Fruit fly (Drosophila melanogaster): Measurements from ENCODE around the gene Sfp24Bd.
A peak's percentile ranks its signal among the peaks of the same experiment; 100 is the strongest.

The Sfp24Bd gene

DNA sequence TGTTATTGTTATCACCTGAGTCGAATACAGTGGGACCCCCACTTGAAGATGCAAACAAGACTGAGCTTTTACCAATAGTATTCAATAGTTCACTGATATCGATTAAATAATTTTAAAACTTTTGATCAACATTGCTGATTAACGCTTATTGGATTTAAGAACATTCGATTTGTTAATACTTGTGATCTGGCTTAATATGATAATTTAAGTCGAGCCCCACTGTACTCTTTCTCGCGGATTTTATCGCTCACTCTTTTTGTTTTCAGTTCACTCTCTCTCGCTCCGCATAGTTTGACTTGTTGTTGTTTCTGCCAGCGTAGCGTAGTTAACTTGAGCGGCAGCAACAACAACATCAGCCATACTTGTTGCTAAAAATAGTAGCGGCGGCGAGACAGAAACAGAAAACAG lies 13.2 kb downstream of the Sfp24Bd start (continued):
- peak; percentile 96 for TF ChIP-seq luna (GFP tag; optimal IDR thresholded peaks at IDR 0.05)
- TF ChIP-seq Nf-YC (tag; optimal IDR thresholded peaks at IDR 0.05): peak; percentile 92
- peak; percentile 94 for TF ChIP-seq CG15514 (GFP tag; optimal IDR thresholded peaks at IDR 0.05)
- peak; percentile 96 for TF ChIP-seq Nf-YA (GFP tag; IDR thresholded peaks at IDR 0.05)
- peak; percentile 95 for TF ChIP-seq CG8359 (GFP tag; optimal IDR thresholded peaks at IDR 0.05; ENCODE audit: borderline replicate concordance)
- peak; percentile 97 for TF ChIP-seq Optix (GFP tag; IDR thresholded peaks at IDR 0.05)
- TF ChIP-seq CG7839 (tag; optimal IDR thresholded peaks at IDR 0.05): peak; percentile 99
- TF ChIP-seq CG9932 (GFP tag; IDR thresholded peaks at IDR 0.05): peak; percentile 99
- TF ChIP-seq CG10431 (GFP tag; optimal IDR thresholded peaks at IDR 0.05): peak; percentile 96
- TF ChIP-seq bigmax (GFP tag; optimal IDR thresholded peaks at IDR 0.05): peak; percentile 77
- TF ChIP-seq cwo (GFP tag; optimal IDR thresholded peaks at IDR 0.05): peak; percentile 97
- peak; percentile 94 for TF ChIP-seq emc (GFP tag; optimal IDR thresholded peaks at IDR 0.05)
- TF ChIP-seq CG2120 (GFP tag; optimal IDR thresholded peaks at IDR 0.05): peak; percentile 99
- TF ChIP-seq klu (GFP tag; IDR thresholded peaks at IDR 0.05): peak; percentile 95
- TF ChIP-seq B-H2 (GFP tag; optimal IDR thresholded peaks at IDR 0.05): peak; percentile 99
- peak; percentile 96 for TF ChIP-seq abd-A (tag; optimal IDR thresholded peaks at IDR 0.05)
- peak; percentile 92 for TF ChIP-seq sim (GFP tag; IDR thresholded peaks at IDR 0.05)
- TF ChIP-seq chif (GFP tag; optimal IDR thresholded peaks at IDR 0.05): peak; percentile 97 to 98
- TF ChIP-seq jumu (GFP tag; optimal IDR thresholded peaks at IDR 0.05): peak; percentile 98
- TF ChIP-seq z (GFP tag; IDR thresholded peaks at IDR 0.05): peak; percentile 65
- peak; percentile 96 for TF ChIP-seq sens-2 (GFP tag; IDR thresholded peaks at IDR 0.05)
- TF ChIP-seq Hmx (GFP tag; optimal IDR thresholded peaks at IDR 0.05): peak; percentile 95
- peak; percentile 98 for TF ChIP-seq CG13296 (GFP tag; optimal IDR thresholded peaks at IDR 0.05)
- peak; percentile 98 for TF ChIP-seq CG16863 (GFP tag; optimal IDR thresholded peaks at IDR 0.05)
- peak; percentile 97 for TF ChIP-seq H2.0 (GFP tag; IDR thresholded peaks at IDR 0.05)
- TF ChIP-seq Bteb2 (GFP tag; optimal IDR thresholded peaks at IDR 0.05): peak; percentile 97
- TF ChIP-seq cad (GFP tag; optimal IDR thresholded peaks at IDR 0.05): no peak
- peak; percentile 98 for TF ChIP-seq Ada2b (GFP tag; IDR thresholded peaks at IDR 0.05)
- TF ChIP-seq kah (GFP tag; optimal IDR thresholded peaks at IDR 0.05): peak; percentile 4
- peak in 1 of 3 experiments; percentile 98 for TF ChIP-seq Stat92E (GFP tag; optimal IDR thresholded peaks at IDR 0.05)
- TF ChIP-seq CG17385 (GFP tag; optimal IDR thresholded peaks at IDR 0.05): peak; percentile 97
- TF ChIP-seq ac (GFP tag; optimal IDR thresholded peaks at IDR 0.05): peak; percentile 97
- TF ChIP-seq zen (tag; optimal IDR thresholded peaks at IDR 0.05): peak; percentile 95
- TF ChIP-seq CG18599 (GFP tag; optimal IDR thresholded peaks at IDR 0.05): peak; percentile 99
- peak; percentile 95 for TF ChIP-seq danr (GFP tag; IDR thresholded peaks at IDR 0.05)
- peak; percentile 97 for TF ChIP-seq Dip3 (GFP tag; optimal IDR thresholded peaks at IDR 0.05)
- peak; percentile 99 for TF ChIP-seq org-1 (GFP tag; optimal IDR thresholded peaks at IDR 0.05)
- TF ChIP-seq CG6272 (GFP tag; IDR thresholded peaks at IDR 0.05): peak; percentile 96
- peak; percentile 97 for TF ChIP-seq CG8290 (GFP tag; optimal IDR thresholded peaks at IDR 0.05)
- peak; percentile 88 to 99 for TF ChIP-seq CG8290 (tag; optimal IDR thresholded peaks at IDR 0.05)
- peak; percentile 98 for TF ChIP-seq gce (GFP tag; IDR thresholded peaks at IDR 0.05)
- TF ChIP-seq ham (GFP tag; IDR thresholded peaks at IDR 0.05): peak; percentile 94; the same call in 1 of the 2 replicates
- peak; percentile 99 for TF ChIP-seq CG8924 (tag; optimal IDR thresholded peaks at IDR 0.05)
- TF ChIP-seq jigr1 (GFP tag; IDR thresholded peaks at IDR 0.05): peak; percentile 93
- no peak for TF ChIP-seq pita (GFP tag; optimal IDR thresholded peaks at IDR 0.05)
- peak; percentile 98 for TF ChIP-seq CG4820 (GFP tag; optimal IDR thresholded peaks at IDR 0.05)
- TF ChIP-seq CG1602 (GFP tag; optimal IDR thresholded peaks at IDR 0.05): peak; percentile 96
- peak; percentile 97 for TF ChIP-seq Spps (tag; optimal IDR thresholded peaks at IDR 0.05)
- TF ChIP-seq kni (GFP tag; optimal IDR thresholded peaks at IDR 0.05): peak; percentile 97
- peak; percentile 90 for TF ChIP-seq CG7271 (tag; optimal IDR thresholded peaks at IDR 0.05)
- peak; percentile 97 for TF ChIP-seq CG8944 (GFP tag; optimal IDR thresholded peaks at IDR 0.05)
- TF ChIP-seq CG17612 (GFP tag; IDR thresholded peaks at IDR 0.05): peak; percentile 93
